Worm (Caenorhabditis elegans) whole organism, L2 larva: Measurements from ENCODE around the gene R04B5.6.
A peak's percentile ranks its signal among the peaks of the same experiment; 100 is the strongest.

Experiments used
- C34F6.9 ChIP-seq: fragments of 150-350 bp; optimal IDR thresholded peaks from 2 replicates; lab custom pipeline; 2014; ENCODE audit warnings: missing biosample characterization, missing genetic modification characterization
- F13H6.1 ChIP-seq: sonication (generic microtip); optimal IDR thresholded peaks from 2 replicates; lab custom pipeline; 2016; ENCODE audit warnings: missing genetic modification characterization, missing compliant biosample characterization
- R02D3.7 ChIP-seq: fragments of 150-350 bp; optimal IDR thresholded peaks from 2 replicates; lab custom pipeline; 2014; ENCODE audit warnings: missing biosample characterization, missing genetic modification characterization
- Y55F3AM.14 ChIP-seq: fragments of 200-800 bp; sonication (Bioruptor generic); optimal IDR thresholded peaks from 2 replicates; lab custom pipeline; 2018; ENCODE audit warnings: mild to moderate bottlenecking, missing genetic modification characterization, missing compliant biosample characterization
- ZK546.5 ChIP-seq: sonication (generic microtip); optimal IDR thresholded peaks from 2 replicates; lab custom pipeline; 2017; ENCODE audit warnings: missing biosample characterization, missing genetic modification characterization
- aly-2 ChIP-seq: fragments of 150-350 bp; optimal IDR thresholded peaks from 2 replicates; lab custom pipeline; 2014; ENCODE audit warnings: missing biosample characterization, missing genetic modification characterization
- ceh-16 ChIP-seq: fragments of 150-350 bp; optimal IDR thresholded peaks from 2 replicates; lab custom pipeline; 2014; ENCODE audit warnings: missing biosample characterization, missing genetic modification characterization
- ceh-82 ChIP-seq: fragments of 150-350 bp; optimal IDR thresholded peaks from 2 replicates; lab custom pipeline; 2014; ENCODE audit warnings: missing biosample characterization, missing genetic modification characterization
- crh-2 ChIP-seq: sonication (generic microtip); optimal IDR thresholded peaks from 2 replicates; lab custom pipeline; 2017; ENCODE audit warnings: missing biosample characterization, missing genetic modification characterization
- dmd-4 ChIP-seq: sonication (generic microtip); optimal IDR thresholded peaks from 2 replicates; lab custom pipeline; 2017; ENCODE audit warnings: missing biosample characterization, missing genetic modification characterization
- elt-1 ChIP-seq: fragments of 150-350 bp; optimal IDR thresholded peaks from 2 replicates; lab custom pipeline; 2014; ENCODE audit warnings: missing biosample characterization, missing genetic modification characterization
- fos-1 ChIP-seq: fragments of 150-350 bp; optimal IDR thresholded peaks from 2 replicates; lab custom pipeline; 2014; ENCODE audit warnings: missing biosample characterization, missing genetic modification characterization
- gmeb-1 ChIP-seq: fragments of 150-350 bp; optimal IDR thresholded peaks from 2 replicates; lab custom pipeline; 2014; ENCODE audit warnings: missing biosample characterization, missing genetic modification characterization
- lin-11 ChIP-seq: fragments of 150-350 bp; sonication (generic microtip); optimal IDR thresholded peaks from 2 replicates; lab custom pipeline; 2014; ENCODE audit warnings: missing biosample characterization, missing genetic modification characterization, inconsistent platforms, mixed read lengths
- lin-39 ChIP-seq: fragments of 150-350 bp; optimal IDR thresholded peaks from 2 replicates; lab custom pipeline; 2014; ENCODE audit warnings: missing biosample characterization, missing genetic modification reagents, missing genetic modification characterization
- lsy-2 ChIP-seq, 2 experiments: fragments of 150-350 bp in 1 of 2; sonication (generic microtip) in 1 of 2; optimal IDR thresholded peaks; 2 replicates each; lab custom pipeline; 2014 to 2017; ENCODE audit warnings: missing biosample characterization in 2 of 2, missing genetic modification characterization in 2 of 2
- mab-5 ChIP-seq: fragments of 150-350 bp; optimal IDR thresholded peaks from 2 replicates; lab custom pipeline; 2014; ENCODE audit warnings: missing biosample characterization, missing genetic modification characterization
- mbf-1 ChIP-seq: sonication (generic microtip); optimal IDR thresholded peaks from 2 replicates; lab custom pipeline; 2017; ENCODE audit warnings: missing biosample characterization, missing genetic modification characterization
- mdl-1 ChIP-seq, 2 experiments: fragments of 150-350 bp in 1 of 2; sonication (generic microtip) in 1 of 2; optimal IDR thresholded peaks; 2 replicates each; lab custom pipeline; 2017; ENCODE audit warnings: missing biosample characterization in 2 of 2, missing genetic modification characterization in 2 of 2
- nhr-11 ChIP-seq: fragments of 150-350 bp; optimal IDR thresholded peaks from 2 replicates; lab custom pipeline; 2014; ENCODE audit warnings: missing biosample characterization, missing genetic modification characterization
- nhr-12 ChIP-seq: fragments of 150-350 bp; optimal IDR thresholded peaks from 2 replicates; lab custom pipeline; 2014; ENCODE audit warnings: missing biosample characterization, missing genetic modification characterization
- nhr-129 ChIP-seq: fragments of 150-350 bp; optimal IDR thresholded peaks from 2 replicates; lab custom pipeline; 2014; ENCODE audit warnings: missing biosample characterization, missing genetic modification characterization
- nhr-21 ChIP-seq: fragments of 150-350 bp; optimal IDR thresholded peaks from 2 replicates; lab custom pipeline; 2014; ENCODE audit warnings: missing biosample characterization, missing genetic modification characterization
- nhr-23 ChIP-seq: fragments of 150-350 bp; optimal IDR thresholded peaks from 2 replicates; lab custom pipeline; 2014; ENCODE audit warnings: missing biosample characterization, missing genetic modification reagents, missing genetic modification characterization
- nhr-237 ChIP-seq: fragments of 150-350 bp; optimal IDR thresholded peaks from 2 replicates; lab custom pipeline; 2014; ENCODE audit warnings: missing biosample characterization, missing genetic modification characterization
- nhr-6 ChIP-seq: fragments of 150-350 bp; optimal IDR thresholded peaks from 2 replicates; lab custom pipeline; 2014; ENCODE audit warnings: missing biosample characterization, missing genetic modification characterization
- nhr-77 ChIP-seq: fragments of 150-350 bp; optimal IDR thresholded peaks from 2 replicates; lab custom pipeline; 2014; ENCODE audit warnings: missing biosample characterization, missing genetic modification characterization
- sem-4 ChIP-seq: fragments of 150-350 bp; optimal IDR thresholded peaks from 2 replicates; lab custom pipeline; 2014; ENCODE audit warnings: missing biosample characterization, missing genetic modification reagents, missing genetic modification characterization
- skn-1 ChIP-seq: sonication (generic microtip); optimal IDR thresholded peaks from 2 replicates; lab custom pipeline; 2017; ENCODE audit warnings: missing biosample characterization, missing genetic modification characterization
- sma-9 ChIP-seq, 2 experiments: fragments of 150-350 bp in 1 of 2; sonication (generic microtip) in 1 of 2; optimal IDR thresholded peaks; 2 replicates each; lab custom pipeline; 2014 to 2016; ENCODE audit warnings: missing genetic modification characterization in 2 of 2, mild to moderate bottlenecking in 1 of 2, missing biosample characterization in 1 of 2, missing compliant biosample characterization in 1 of 2, missing genetic modification reagents in 1 of 2, moderate library complexity in 1 of 2
- snpc-4 ChIP-seq: fragments of 150-350 bp; optimal IDR thresholded peaks from 2 replicates; lab custom pipeline; 2014; ENCODE audit warnings: missing biosample characterization, missing genetic modification characterization
- unc-39 ChIP-seq: fragments of 150-350 bp; optimal IDR thresholded peaks from 2 replicates; lab custom pipeline; 2014; ENCODE audit warnings: missing biosample characterization, missing genetic modification characterization
- unc-55 ChIP-seq: fragments of 150-350 bp; sonication (generic microtip); optimal IDR thresholded peaks from 3 replicates; lab custom pipeline; 2014; ENCODE audit warnings: missing biosample characterization, missing genetic modification reagents, missing genetic modification characterization
- unc-62 ChIP-seq: fragments of 150-350 bp; optimal IDR thresholded peaks from 2 replicates; lab custom pipeline; 2014; ENCODE audit warnings: missing biosample characterization, missing genetic modification reagents, missing genetic modification characterization
- zag-1 ChIP-seq: fragments of 150-350 bp; optimal IDR thresholded peaks from 2 replicates; lab custom pipeline; 2014; ENCODE audit warnings: missing biosample characterization, missing genetic modification characterization
- ztf-1 ChIP-seq: fragments of 200-800 bp; sonication (Bioruptor generic); conservative IDR thresholded peaks from 2 replicates; pipeline ENCODE4 v1.3.6; 2022; ENCODE audit warnings: missing genetic modification characterization, missing compliant biosample characterization
- ztf-11 ChIP-seq: sonication (generic microtip); optimal IDR thresholded peaks from 2 replicates; lab custom pipeline; 2017; ENCODE audit warnings: missing biosample characterization, missing genetic modification characterization
- ztf-4 ChIP-seq: fragments of 150-350 bp; optimal IDR thresholded peaks from 2 replicates; lab custom pipeline; 2014; ENCODE audit warnings: missing biosample characterization, missing genetic modification characterization

R04B5.6 gene

DNA sequence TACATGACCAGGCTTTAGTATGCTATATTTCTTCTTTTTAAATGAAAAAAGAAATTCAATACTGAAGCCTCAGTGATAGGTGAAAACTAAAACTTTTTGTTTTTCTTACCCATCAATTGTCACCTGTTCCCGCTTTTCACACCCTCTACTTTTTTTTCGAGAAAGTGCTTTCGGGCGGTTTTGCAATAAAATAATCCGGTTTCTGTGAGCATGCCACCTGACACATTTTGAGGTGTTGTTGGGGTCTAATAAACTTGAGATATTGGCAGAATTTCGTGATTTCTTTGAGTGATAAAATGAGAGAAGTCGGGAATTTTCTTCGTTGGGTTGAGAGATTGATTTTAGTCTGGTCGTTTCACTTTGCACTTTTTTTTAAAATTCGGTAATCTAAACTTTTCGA lies 24.9 kb upstream of the R04B5.6 start:
- no peak for TF ChIP-seq mdl-1 (tag; optimal IDR thresholded peaks at IDR 0.05; lab: Kevin White, UChicago)
- no peak for TF ChIP-seq unc-55
- TF ChIP-seq skn-1 (tag; lab: Kevin White, UChicago), result no peak
- TF ChIP-seq C34F6.9 (tag; lab: Kevin White, UChicago), result peak; percentile 9
- TF ChIP-seq nhr-129, result peak; percentile 6
- TF ChIP-seq gmeb-1 (tag; lab: Kevin White, UChicago), result no peak
- no peak for TF ChIP-seq lin-11 (tag; lab: Kevin White, UChicago)
- no peak for TF ChIP-seq unc-62 (GFP tag; lab: Kevin White, UChicago)
- TF ChIP-seq Y55F3AM.14 (GFP tag; lab: Kevin White, UChicago), result no peak
- TF ChIP-seq aly-2 (tag; lab: Kevin White, UChicago), result no peak
- TF ChIP-seq nhr-23, result no peak
- TF ChIP-seq, all 48 proteins: peak for 2

DNA sequence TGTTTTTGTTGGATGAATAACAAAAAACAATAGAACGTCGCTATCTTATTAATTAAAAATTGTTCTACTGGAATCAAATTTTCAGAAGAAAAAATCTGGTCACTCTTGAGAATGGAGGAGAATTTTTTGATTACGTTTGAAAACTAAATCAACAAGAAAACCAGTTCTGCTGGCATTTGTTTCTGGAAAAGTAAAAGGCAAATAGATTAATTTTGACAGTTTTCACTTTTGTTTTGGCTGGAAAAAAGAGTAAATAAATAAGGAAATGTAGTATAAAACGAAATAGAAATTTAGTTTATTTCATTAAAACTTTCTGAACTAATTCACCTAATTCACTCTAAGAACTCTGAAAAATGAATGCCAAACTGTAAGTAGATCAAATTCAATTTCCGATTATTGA lies 20.7 kb upstream of the R04B5.6 start, which contains the start of gene fipr-13:
Gene fipr-13 (plus strand): TSS at position 301 of the 400 bp plus-strand sequence.
- no peak for TF ChIP-seq F13H6.1 (tag; lab: Kevin White, UChicago)
- TF ChIP-seq C34F6.9 (tag; lab: Kevin White, UChicago), result no peak
- no peak for TF ChIP-seq lin-11 (tag; lab: Kevin White, UChicago)
- TF ChIP-seq skn-1 (tag; lab: Kevin White, UChicago), result no peak
- no peak for TF ChIP-seq ceh-16 (tag; lab: Kevin White, UChicago)
- TF ChIP-seq unc-55, result no peak
- no peak for TF ChIP-seq snpc-4
- no peak for TF ChIP-seq fos-1 (tag; lab: Kevin White, UChicago)
- TF ChIP-seq ztf-1 (GFP tag; lab: Robert Waterston, UW), result no peak
- TF ChIP-seq aly-2 (tag; lab: Kevin White, UChicago), result no peak
- TF ChIP-seq mbf-1 (tag; lab: Kevin White, UChicago), result no peak
- TF ChIP-seq nhr-11, result no peak
- TF ChIP-seq unc-39 (tag; lab: Kevin White, UChicago), result no peak
- no peak for TF ChIP-seq dmd-4 (tag; lab: Kevin White, UChicago)

DNA sequence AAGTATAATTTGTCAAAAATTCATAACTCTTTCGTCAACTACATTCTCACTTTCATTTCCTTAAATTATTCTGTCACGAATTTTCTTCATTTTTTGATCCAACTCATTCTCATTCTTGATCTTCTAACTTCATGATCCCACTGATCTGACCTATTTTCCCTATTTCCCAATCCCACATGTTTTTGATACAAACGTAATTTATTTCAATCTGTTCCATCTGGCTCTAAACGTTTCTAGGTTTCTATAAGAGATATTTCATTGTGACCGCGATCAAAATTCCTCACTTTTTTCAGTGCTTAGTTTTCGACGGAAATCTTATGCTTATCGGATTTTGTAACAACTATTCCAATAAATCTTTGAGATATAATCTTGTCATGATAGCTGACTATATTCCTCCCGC lies 19.3 kb upstream of the R04B5.6 start:
- TF ChIP-seq mdl-1 (tag; optimal IDR thresholded peaks at IDR 0.05; lab: Kevin White, UChicago) (no peak), sem-4 (tag; lab: Kevin White, UChicago) (no peak), crh-2 (tag; lab: Kevin White, UChicago) (no peak), ZK546.5 (tag; lab: Kevin White, UChicago) (no peak), lin-39 (tag; lab: Kevin White, UChicago) (no peak), F13H6.1 (tag; lab: Kevin White, UChicago) (no peak), nhr-12 (tag; lab: Kevin White, UChicago) (no peak), nhr-237 (tag; lab: Kevin White, UChicago) (no peak), unc-55 (no peak), lsy-2 (tag; optimal IDR thresholded peaks at IDR 0.05; lab: Kevin White, UChicago) (no peak), mab-5 (no peak), nhr-77 (tag; lab: Kevin White, UChicago) (no peak), nhr-6 (tag; lab: Kevin White, UChicago) (no peak), ztf-4 (no peak), ceh-82 (tag; lab: Kevin White, UChicago) (no peak)

DNA sequence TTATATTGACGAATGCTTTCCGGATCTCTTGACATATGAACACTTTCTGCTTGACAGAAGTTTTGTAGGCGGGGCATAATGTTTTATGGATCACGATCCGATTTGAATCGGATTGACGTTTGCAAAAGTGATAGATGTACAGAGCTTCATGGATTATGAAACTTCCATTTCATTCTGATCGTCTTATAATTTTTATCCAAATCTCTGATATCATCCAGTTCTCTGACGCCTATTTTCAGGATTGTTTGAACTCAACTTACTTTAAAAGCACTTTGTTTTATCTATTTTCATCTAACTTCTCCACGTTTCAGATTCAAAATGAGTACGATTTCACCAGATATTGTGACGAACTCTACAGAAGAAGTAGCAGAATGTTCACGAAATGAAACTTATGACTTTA lies 18.2 kb upstream of the R04B5.6 start, which contains the start of gene npr-39:
Gene npr-39 (plus strand): TSS at position 301 of the 400 bp plus-strand sequence.
- TF ChIP-seq dmd-4 (tag; lab: Kevin White, UChicago), result no peak
- TF ChIP-seq nhr-77 (tag; lab: Kevin White, UChicago), result no peak
- no peak for TF ChIP-seq nhr-237 (tag; lab: Kevin White, UChicago)
- no peak for TF ChIP-seq lin-11 (tag; lab: Kevin White, UChicago)
- no peak for TF ChIP-seq ceh-16 (tag; lab: Kevin White, UChicago)
- TF ChIP-seq sma-9 (GFP tag; optimal IDR thresholded peaks at IDR 0.05; lab: Kevin White, UChicago), result no peak
- no peak for TF ChIP-seq sma-9 (tag; optimal IDR thresholded peaks at IDR 0.05; lab: Kevin White, UChicago)
- no peak for TF ChIP-seq lin-39 (tag; lab: Kevin White, UChicago)
- TF ChIP-seq R02D3.7 (tag; lab: Kevin White, UChicago), result no peak
- no peak for TF ChIP-seq nhr-12 (tag; lab: Kevin White, UChicago)
- TF ChIP-seq nhr-11, result no peak
- no peak for TF ChIP-seq ztf-11 (tag; lab: Kevin White, UChicago)
- TF ChIP-seq nhr-21 (tag; lab: Kevin White, UChicago), result no peak
- no peak for TF ChIP-seq mdl-1 (tag; optimal IDR thresholded peaks at IDR 0.05; lab: Kevin White, UChicago)
- TF ChIP-seq elt-1 (tag; lab: Kevin White, UChicago), result no peak
- no peak for TF ChIP-seq ztf-1 (GFP tag; lab: Robert Waterston, UW)
- no peak for TF ChIP-seq F13H6.1 (tag; lab: Kevin White, UChicago)
- no peak for TF ChIP-seq unc-55
- no peak for TF ChIP-seq skn-1 (tag; lab: Kevin White, UChicago)
- no peak for TF ChIP-seq zag-1 (tag; lab: Kevin White, UChicago)
